Fruit fly (Drosophila melanogaster) Kc167 (cell line): ENCODE measurements around the gene Tim9a.

Experiments
- psq ChIP-seq: fragments of >200 bp; optimal IDR thresholded peaks from 2 replicates; lab custom pipeline; 2017; ENCODE audit warnings: missing external identifiers
- ttk ChIP-seq: sonication (Bioruptor generic); optimal IDR thresholded peaks from 2 replicates; lab custom pipeline; 2017; ENCODE audit warnings: missing external identifiers

DNA sequence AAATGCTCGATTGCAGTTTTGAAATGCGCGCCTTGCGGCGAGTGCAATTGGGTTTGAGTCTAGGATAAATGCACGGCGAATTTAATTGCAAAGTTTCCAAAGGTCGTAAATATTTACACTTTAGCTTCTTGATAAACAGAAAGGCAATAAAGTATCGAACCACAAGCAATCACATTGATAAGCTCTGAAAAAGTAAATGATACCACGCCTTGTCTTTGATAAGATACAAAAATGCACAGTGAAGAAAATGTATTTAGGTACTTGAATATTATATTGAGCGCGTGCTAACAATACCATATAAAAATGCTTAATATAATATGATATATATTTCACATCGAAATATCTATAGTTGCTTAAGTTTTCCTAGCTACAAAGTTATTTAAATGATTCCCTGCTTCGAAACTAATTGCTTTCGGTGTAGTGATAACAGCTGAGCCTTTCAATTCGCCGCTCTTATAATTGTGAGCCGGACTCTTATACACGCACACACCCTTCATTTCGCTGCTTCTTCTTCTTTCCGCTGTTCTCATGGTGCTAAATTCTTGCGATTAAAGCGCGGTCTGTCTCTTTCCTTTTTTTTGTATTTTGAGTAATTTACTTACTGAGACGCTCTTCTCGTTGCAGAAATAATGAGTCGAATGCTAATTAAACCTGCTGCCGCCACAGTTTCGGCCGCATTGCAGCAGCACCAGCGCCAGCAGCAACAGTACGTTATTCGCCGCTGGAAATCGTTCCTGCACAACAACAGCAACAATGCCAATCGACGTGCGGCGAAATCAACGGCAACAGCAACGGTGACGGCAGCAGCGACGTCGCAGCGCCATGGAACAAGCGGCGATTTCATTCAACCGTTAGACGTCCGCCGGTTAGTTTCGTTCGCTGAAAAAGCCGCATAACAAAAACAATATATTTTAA lies 11.5 kb upstream of the Tim9a start:
- TF ChIP-seq psq (lab: Kevin White, UChicago): no peak
- TF ChIP-seq ttk (lab: Kevin White, UChicago): no peak
